Worm (Caenorhabditis elegans) whole organism, late embryonic: ENCODE measurements around the gene F53A9.3.

Source experiments
- ceh-14 ChIP-seq: sonication (generic microtip); optimal IDR thresholded peaks from 2 replicates; lab custom pipeline; 2016; ENCODE audit warnings: missing genotype, missing genetic modification characterization, missing compliant biosample characterization
- ets-4 ChIP-seq: sonication (generic microtip); optimal IDR thresholded peaks from 2 replicates; lab custom pipeline; 2016; ENCODE audit warnings: missing genetic modification characterization, missing compliant biosample characterization
- fkh-10 ChIP-seq: fragments of 150-350 bp; optimal IDR thresholded peaks from 2 replicates; lab custom pipeline; 2014; ENCODE audit warnings: missing biosample characterization, missing genetic modification reagents, missing genetic modification characterization

DNA sequence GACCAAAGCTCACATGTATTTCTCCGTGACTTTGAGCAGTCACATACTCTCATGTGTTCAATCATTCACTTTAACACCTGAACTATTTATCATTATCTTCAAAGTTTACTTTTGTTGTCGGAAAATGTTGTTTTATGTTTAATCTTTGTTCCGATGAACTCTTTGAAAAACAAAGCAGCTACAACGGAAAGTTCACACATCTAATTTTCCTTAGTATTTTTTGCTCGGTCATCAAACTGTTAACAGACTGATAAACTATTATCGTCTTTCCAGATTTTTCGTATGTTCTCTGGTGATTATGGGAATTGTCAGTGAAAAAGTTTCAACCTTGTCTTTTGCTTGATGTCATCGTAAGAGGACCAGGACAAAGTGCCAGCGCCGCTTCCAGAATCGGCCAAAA is 47.8 kb downstream of the F53A9.3 start:
- TF ChIP-seq ets-4 (tag; lab: Kevin White, UChicago): no peak
- TF ChIP-seq fkh-10: no peak
- no peak for TF ChIP-seq ceh-14
